Worm (Caenorhabditis elegans): Measurements from ENCODE around the gene pbo-6.

pbo-6 gene

ce11 chrX:17385102-17385501, 43.7 kb upstream of the pbo-6 start (continued):
- no peak for TF ChIP-seq vab-15 (tag; optimal IDR thresholded peaks at IDR 0.05)
- no peak for TF ChIP-seq lin-35 (GFP tag; optimal IDR thresholded peaks at IDR 0.05)
- TF ChIP-seq nhr-84 (tag; optimal IDR thresholded peaks at IDR 0.05) = no peak
- no peak for TF ChIP-seq tlp-1 (tag; optimal IDR thresholded peaks at IDR 0.05)
- no peak for TF ChIP-seq egl-27 (tag; optimal IDR thresholded peaks at IDR 0.05)
- TF ChIP-seq aly-2 (tag; optimal IDR thresholded peaks at IDR 0.05) = no peak
- TF ChIP-seq lin-13 (GFP tag; optimal IDR thresholded peaks at IDR 0.05) = no peak
- TF ChIP-seq F16B12.6 (tag; optimal IDR thresholded peaks at IDR 0.05) = no peak

ce11 chrX:17386130-17386529, 42.7 kb upstream of the pbo-6 start:
- TF ChIP-seq aha-1 (tag; optimal IDR thresholded peaks at IDR 0.05) = no peak
- no peak for TF ChIP-seq ceh-82 (tag; optimal IDR thresholded peaks at IDR 0.05)
- no peak for TF ChIP-seq xbp-1 (tag; optimal IDR thresholded peaks at IDR 0.05)
- TF ChIP-seq C16A3.4 (tag; optimal IDR thresholded peaks at IDR 0.05) = no peak
- no peak for TF ChIP-seq mef-2 (tag; optimal IDR thresholded peaks at IDR 0.05)
- no peak for TF ChIP-seq pqm-1 (tag; optimal IDR thresholded peaks at IDR 0.05)
- no peak for TF ChIP-seq lin-13 (GFP tag; optimal IDR thresholded peaks at IDR 0.05)
- TF ChIP-seq alr-1 (tag; optimal IDR thresholded peaks at IDR 0.05; ENCODE audit: borderline replicate concordance) = no peak
- no peak for TF ChIP-seq sup-37 (GFP tag; optimal IDR thresholded peaks at IDR 0.05)
- no peak for TF ChIP-seq sptf-1 (tag; optimal IDR thresholded peaks at IDR 0.05)
- TF ChIP-seq lin-15B (tag; optimal IDR thresholded peaks at IDR 0.05) = no peak

DNA sequence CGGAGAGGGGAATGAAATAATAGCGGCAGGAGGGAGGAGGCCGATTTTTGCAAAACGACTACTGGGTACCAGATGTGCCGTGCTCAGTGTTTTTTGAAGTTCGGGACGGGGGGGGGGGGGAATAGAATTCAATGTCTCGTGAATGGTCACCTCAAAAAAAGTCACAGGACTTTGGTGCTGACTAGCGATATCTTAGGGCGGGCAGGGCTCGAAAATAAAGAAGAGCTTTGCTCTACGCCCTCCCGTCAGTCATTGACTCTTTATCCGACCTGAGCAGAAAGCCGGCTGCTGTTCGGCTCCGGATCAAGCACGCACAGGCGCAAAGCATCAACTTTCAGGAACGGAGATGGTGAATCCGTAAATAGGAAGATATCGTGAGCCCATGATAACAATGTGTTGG, 38.3 kb upstream of the pbo-6 start:
- no peak for TF ChIP-seq snpc-4 (tag; optimal IDR thresholded peaks at IDR 0.05)
- no peak for TF ChIP-seq hpl-2 (GFP tag; optimal IDR thresholded peaks at IDR 0.05)
- TF ChIP-seq nhr-76 (tag; optimal IDR thresholded peaks at IDR 0.05) = no peak
- no peak for TF ChIP-seq fkh-4 (tag; optimal IDR thresholded peaks at IDR 0.05; ENCODE audit: borderline replicate concordance)
- TF ChIP-seq zag-1 (tag; optimal IDR thresholded peaks at IDR 0.05) = no peak

DNA sequence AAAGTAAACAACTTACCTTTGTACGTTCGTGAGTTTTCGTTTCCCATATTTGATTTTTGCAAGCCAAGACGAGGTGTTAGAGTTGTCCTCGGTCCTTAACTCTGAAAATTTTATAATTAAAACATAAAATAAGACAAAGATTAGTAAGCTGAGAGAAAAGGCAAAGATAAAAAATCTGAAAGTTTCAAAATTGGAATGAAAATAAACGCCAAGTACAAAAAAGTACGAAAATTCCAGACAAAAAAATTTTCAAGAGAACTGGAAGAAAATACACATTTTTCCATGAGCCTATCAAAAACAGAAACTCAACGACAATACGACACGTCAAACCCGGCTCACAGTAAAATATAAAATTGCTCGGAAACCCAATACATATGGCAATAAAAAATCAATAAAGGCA, 37.3 kb upstream of the pbo-6 start, which contains the start of gene F10D7.5:
F10D7.5 (minus strand) TSS at position 101 of the 400 bp plus-strand sequence.
- TF ChIP-seq nhr-76 (tag; optimal IDR thresholded peaks at IDR 0.05) = no peak
- TF ChIP-seq grh-1 (GFP tag; IDR thresholded peaks at IDR 0.05) = no peak
- no peak for TF ChIP-seq lir-3 (tag; optimal IDR thresholded peaks at IDR 0.05; ENCODE audit: poor library complexity)
- no peak for TF ChIP-seq aly-2 (tag; optimal IDR thresholded peaks at IDR 0.05)
- TF ChIP-seq mep-1 (tag; optimal IDR thresholded peaks at IDR 0.05) = no peak
- TF ChIP-seq rnt-1 (tag; optimal IDR thresholded peaks at IDR 0.05) = no peak
- no peak for TF ChIP-seq hlh-4 (tag; optimal IDR thresholded peaks at IDR 0.05)
- TF ChIP-seq sup-37 (GFP tag; optimal IDR thresholded peaks at IDR 0.05) = no peak
- no peak for TF ChIP-seq alr-1 (tag; optimal IDR thresholded peaks at IDR 0.05; ENCODE audit: borderline replicate concordance)
- TF ChIP-seq ceh-63 (GFP tag; optimal IDR thresholded peaks at IDR 0.05) = no peak

DNA sequence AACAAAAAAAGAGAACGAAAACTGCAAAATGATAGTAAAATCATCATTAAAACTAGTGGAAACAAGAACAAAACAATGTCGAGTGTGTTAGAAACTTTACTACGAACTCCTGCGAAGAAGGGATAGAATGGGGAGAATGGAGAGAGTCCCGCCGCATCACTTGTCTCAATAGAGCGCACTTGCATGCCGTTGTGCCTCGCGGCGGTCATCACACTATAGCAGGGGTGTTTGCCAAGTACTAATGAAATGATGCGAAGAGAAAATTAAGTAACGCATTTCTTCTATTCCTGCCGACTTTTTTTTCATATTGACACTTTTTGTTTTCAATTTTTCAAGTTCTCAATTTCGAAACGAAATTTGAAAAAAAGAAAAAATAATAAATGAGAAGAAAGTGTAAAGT, 36.7 kb upstream of the pbo-6 start:
- TF ChIP-seq ceh-82 (tag; optimal IDR thresholded peaks at IDR 0.05) (peak; percentile 45 to 61 (median 53)), aha-1 (tag; optimal IDR thresholded peaks at IDR 0.05) (no peak), nhr-237 (tag; optimal IDR thresholded peaks at IDR 0.05) (no peak), isw-1 (GFP tag; IDR thresholded peaks at IDR 0.05) (no peak), nhr-85 (tag) (peak; percentile 88), sox-4 (tag; optimal IDR thresholded peaks at IDR 0.05) (no peak), nhr-19 (GFP tag; conservative IDR thresholded peaks at IDR 0.05) (peak; percentile 57), lin-35 (GFP tag; optimal IDR thresholded peaks at IDR 0.05) (peak; percentile 58 to 77), unc-130 (tag; optimal IDR thresholded peaks at IDR 0.05) (peak; percentile 92), fos-1 (tag; optimal IDR thresholded peaks at IDR 0.05) (peak; percentile 11), efl-1 (optimal IDR thresholded peaks at IDR 0.05) (peak; percentile 54 to 56), efl-1 (GFP tag; optimal IDR thresholded peaks at IDR 0.05 in 1 of 2) (peak; percentile 40 to 83), lin-15B (tag; optimal IDR thresholded peaks at IDR 0.05) (peak; percentile 54), C04F5.9 (tag; optimal IDR thresholded peaks at IDR 0.05) (no peak), pag-3 (tag; optimal IDR thresholded peaks at IDR 0.05; ENCODE audit: borderline replicate concordance, insufficient read depth) (no peak), nhr-11 (tag; optimal IDR thresholded peaks at IDR 0.05) (no peak), lin-14 (GFP tag; optimal IDR thresholded peaks at IDR 0.05) (peak; percentile 95), lin-39 (tag; optimal IDR thresholded peaks at IDR 0.05) (no peak), efl-3 (GFP tag; optimal IDR thresholded peaks at IDR 0.05) (no peak), nhr-90 (tag; optimal IDR thresholded peaks at IDR 0.05; ENCODE audit: poor library complexity) (peak; percentile 66), mab-9 (GFP tag; IDR thresholded peaks at IDR 0.05) (no peak), dpl-1 (GFP tag; optimal IDR thresholded peaks at IDR 0.05) (peak; percentile 30 to 62 (median 43))

Data from whole organism, L1 larva.